3 worm cellular contexts compared by ENCODE assay signal in the genomic region with DNA sequence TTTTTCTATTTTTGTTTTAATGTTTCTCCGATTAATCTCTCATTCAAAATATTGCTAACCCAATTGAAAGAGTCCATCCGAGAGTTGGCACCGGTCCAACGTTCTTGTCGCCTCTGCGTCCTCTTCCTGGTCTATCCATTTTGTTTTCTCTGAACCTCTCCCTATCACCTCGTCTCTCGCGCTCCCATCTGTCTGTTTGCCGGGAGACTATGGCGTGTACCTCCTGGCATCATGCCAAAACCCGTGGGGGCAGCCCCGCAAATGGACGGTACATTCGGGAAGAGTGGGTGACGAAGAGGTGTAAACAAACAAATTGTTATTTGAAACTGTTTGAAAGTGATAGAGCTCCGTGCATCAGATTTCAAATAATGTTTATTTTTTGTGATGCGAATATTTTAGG.
TF ChIP-seq lines count a peak whose summit lies in the region.

A gene (minus strand): TSS at position 139 of the 400 bp plus-strand sequence.

TF ChIP-seq in whole organism, L2 larva, 48 proteins besides CTCF, POLR2A, EP300 and RAD21 (continued from another document):
- TF ChIP-seq nhr-10 (tag; optimal IDR thresholded peaks at IDR 0.05; lab: Kevin White, UChicago): no peak
- no peak for TF ChIP-seq nhr-6 (tag; optimal IDR thresholded peaks at IDR 0.05; lab: Kevin White, UChicago)
- TF ChIP-seq ZK546.5 (tag; optimal IDR thresholded peaks at IDR 0.05; lab: Kevin White, UChicago): no peak
- TF ChIP-seq sem-4 (tag; optimal IDR thresholded peaks at IDR 0.05; lab: Kevin White, UChicago): peak; percentile 27
- TF ChIP-seq dmd-4 (tag; optimal IDR thresholded peaks at IDR 0.05; lab: Kevin White, UChicago): no peak
- TF ChIP-seq lsy-2 (tag; optimal IDR thresholded peaks at IDR 0.05; lab: Kevin White, UChicago): peak in 1 of 2 experiments; percentile 69
- no peak for TF ChIP-seq ztf-11 (tag; optimal IDR thresholded peaks at IDR 0.05; lab: Kevin White, UChicago)
- TF ChIP-seq fos-1 (tag; optimal IDR thresholded peaks at IDR 0.05; lab: Kevin White, UChicago): no peak
- TF ChIP-seq F13H6.1 (tag; optimal IDR thresholded peaks at IDR 0.05; lab: Kevin White, UChicago): peak; percentile 85
- no peak for TF ChIP-seq lin-13 (GFP tag; optimal IDR thresholded peaks at IDR 0.05; lab: Kevin White, UChicago)
- TF ChIP-seq nhr-11 (tag; optimal IDR thresholded peaks at IDR 0.05; lab: Kevin White, UChicago): no peak
- TF ChIP-seq sma-9 (GFP tag; optimal IDR thresholded peaks at IDR 0.05; lab: Kevin White, UChicago): peak; percentile 84
- no peak for TF ChIP-seq sma-9 (tag; optimal IDR thresholded peaks at IDR 0.05; lab: Kevin White, UChicago)
- peak; percentile 50 for TF ChIP-seq C34F6.9 (tag; optimal IDR thresholded peaks at IDR 0.05; lab: Kevin White, UChicago)

TF ChIP-seq in whole organism, L4 larva, 104 proteins besides CTCF, POLR2A, EP300 and RAD21 (continued from another document):
- TF ChIP-seq dmd-9 (GFP tag; IDR thresholded peaks at IDR 0.05; lab: Robert Waterston, UW) (no peak), egl-27 (tag; optimal IDR thresholded peaks at IDR 0.05; lab: Kevin White, UChicago) (no peak), ZK546.5 (tag; optimal IDR thresholded peaks at IDR 0.05; lab: Kevin White, UChicago) (no peak), mep-1 (tag; optimal IDR thresholded peaks at IDR 0.05; lab: Kevin White, UChicago) (peak; percentile 64), tra-1 (GFP tag; IDR thresholded peaks at IDR 0.05; lab: Robert Waterston, UW) (0 out of 2 replicates have a peak, but pooled peaks have one; percentile 45), gei-8 (GFP tag; optimal IDR thresholded peaks at IDR 0.05; lab: Kevin White, UChicago) (no peak), skn-1 (tag; optimal IDR thresholded peaks at IDR 0.05; lab: Kevin White, UChicago) (no peak), ceh-62 (tag; optimal IDR thresholded peaks at IDR 0.05; lab: Kevin White, UChicago) (no peak), lim-7 (GFP tag; IDR thresholded peaks at IDR 0.05; lab: Robert Waterston, UW) (no peak), daf-16 (GFP tag; optimal IDR thresholded peaks at IDR 0.05; lab: Kevin White, UChicago) (peak in 1 of 2 experiments; percentile 43), daf-16 (tag; optimal IDR thresholded peaks at IDR 0.05; lab: Kevin White, UChicago) (peak; percentile 39), aha-1 (tag; lab: Kevin White, UChicago) (peak; percentile 35), nhr-111 (GFP tag; optimal IDR thresholded peaks at IDR 0.05; lab: Kevin White, UChicago) (no peak), nhr-11 (tag; optimal IDR thresholded peaks at IDR 0.05; lab: Kevin White, UChicago) (peak; percentile 43), F10B5.3 (tag; optimal IDR thresholded peaks at IDR 0.05; lab: Kevin White, UChicago) (no peak), saeg-2 (GFP tag; IDR thresholded peaks at IDR 0.05; lab: Robert Waterston, UW) (0 out of 2 replicates have a peak, but pooled peaks have one; percentile 53), F37D6.2 (tag; optimal IDR thresholded peaks at IDR 0.05; lab: Kevin White, UChicago) (no peak), nhr-28 (tag; optimal IDR thresholded peaks at IDR 0.05; lab: Kevin White, UChicago) (peak; percentile 47), daf-8 (GFP tag; IDR thresholded peaks at IDR 0.05; lab: Robert Waterston, UW) (no peak), php-3 (GFP tag; IDR thresholded peaks at IDR 0.05; lab: Robert Waterston, UW) (no peak), arid-1 (GFP tag; conservative IDR thresholded peaks at IDR 0.05; lab: Robert Waterston, UW) (no peak), nhr-6 (tag; optimal IDR thresholded peaks at IDR 0.05; lab: Kevin White, UChicago) (peak; percentile 72), nhr-102 (tag; optimal IDR thresholded peaks at IDR 0.05; lab: Kevin White, UChicago) (no peak), Y75B8A.6 (GFP tag; IDR thresholded peaks at IDR 0.05; lab: Robert Waterston, UW) (no peak), hif-1 (tag; optimal IDR thresholded peaks at IDR 0.05; lab: Kevin White, UChicago) (no peak), ceh-20 (GFP tag; IDR thresholded peaks at IDR 0.05; lab: Robert Waterston, UW) (0 out of 2 replicates have a peak, but pooled peaks have one; percentile 27), hlh-30 (tag; optimal IDR thresholded peaks at IDR 0.05; lab: Kevin White, UChicago; ENCODE audit: insufficient read depth) (peak; percentile 82), F49E8.2 (tag; optimal IDR thresholded peaks at IDR 0.05; lab: Kevin White, UChicago; ENCODE audit: borderline replicate concordance) (no peak), rbr-2 (tag; optimal IDR thresholded peaks at IDR 0.05; lab: Kevin White, UChicago) (peak; percentile 26), pha-4 (GFP tag; IDR thresholded peaks at IDR 0.05; lab: Robert Waterston, UW) (no peak), pha-4 (tag; optimal IDR thresholded peaks at IDR 0.05; lab: Kevin White, UChicago) (no peak), zfp-2 (tag; optimal IDR thresholded peaks at IDR 0.05; lab: Kevin White, UChicago) (no peak), Y5F2A.4 (GFP tag; optimal IDR thresholded peaks at IDR 0.05; lab: Kevin White, UChicago) (no peak), lin-13 (GFP tag; optimal IDR thresholded peaks at IDR 0.05; lab: Kevin White, UChicago) (no peak), fos-1 (tag; optimal IDR thresholded peaks at IDR 0.05; lab: Kevin White, UChicago) (no peak), R02D3.7 (tag; optimal IDR thresholded peaks at IDR 0.05; lab: Kevin White, UChicago) (no peak), mxl-3 (GFP tag; optimal IDR thresholded peaks at IDR 0.05; lab: Kevin White, UChicago) (peak; percentile 79), lin-15B (tag; optimal IDR thresholded peaks at IDR 0.05; lab: Kevin White, UChicago) (no peak), D1046.2 (GFP tag; IDR thresholded peaks at IDR 0.05; lab: Robert Waterston, UW) (no peak), ama-1 (optimal IDR thresholded peaks at IDR 0.05; lab: Kevin White, UChicago) (no peak), mdt-29 (GFP tag; IDR thresholded peaks at IDR 0.05; lab: Robert Waterston, UW) (no peak), dve-1 (tag; optimal IDR thresholded peaks at IDR 0.05; lab: Kevin White, UChicago; ENCODE audit: insufficient read depth) (peak; percentile 69), daf-12 (tag; optimal IDR thresholded peaks at IDR 0.05; lab: Kevin White, UChicago) (no peak), lsy-2 (tag; optimal IDR thresholded peaks at IDR 0.05; lab: Kevin White, UChicago) (peak in 1 of 2 experiments; percentile 54)

TF ChIP-seq in whole organism, late embryonic, 69 proteins besides CTCF, POLR2A, EP300 and RAD21 (continued from another document):
- peak; percentile 35 for TF ChIP-seq ceh-31 (tag; optimal IDR thresholded peaks at IDR 0.05; lab: Kevin White, UChicago)
- TF ChIP-seq Y22D7AL.16 (tag; optimal IDR thresholded peaks at IDR 0.05; lab: Kevin White, UChicago): no peak
- no peak for TF ChIP-seq elt-2 (tag; optimal IDR thresholded peaks at IDR 0.05; lab: Kevin White, UChicago)
- TF ChIP-seq hlh-30 (tag; optimal IDR thresholded peaks at IDR 0.05; lab: Kevin White, UChicago; ENCODE audit: insufficient read depth): no peak
- TF ChIP-seq ttx-3 (tag; optimal IDR thresholded peaks at IDR 0.05; lab: Kevin White, UChicago): no peak
